Worm (Caenorhabditis elegans): ENCODE data around the gene R03H10.5.

R03H10.5 gene

ce11 chrII:4170508-4170907 is at the start of gene R03H10.5:
Gene R03H10.5 (minus strand): TSS chrII:4170608.
- TF ChIP-seq hlh-8 (tag; optimal IDR thresholded peaks at IDR 0.05) (no peak), unc-3 (GFP tag; conservative IDR thresholded peaks at IDR 0.05) (no peak), unc-3 (tag; optimal IDR thresholded peaks at IDR 0.05) (no peak), ceh-2 (tag; optimal IDR thresholded peaks at IDR 0.05) (no peak)

- TF ChIP-seq elt-2 (tag; optimal IDR thresholded peaks at IDR 0.05) (no peak), tbx-7 (tag; optimal IDR thresholded peaks at IDR 0.05) (no peak), hlh-13 (GFP tag; optimal IDR thresholded peaks at IDR 0.05) (no peak), sdc-2 (tag; optimal IDR thresholded peaks at IDR 0.05) (no peak), fkh-6 (tag; optimal IDR thresholded peaks at IDR 0.05) (no peak), che-1 (tag; optimal IDR thresholded peaks at IDR 0.05) (no peak), K02D7.2 (tag; optimal IDR thresholded peaks at IDR 0.05) (no peak), T23F11.4 (GFP tag; optimal IDR thresholded peaks at IDR 0.05) (no peak), unc-86 (tag; optimal IDR thresholded peaks at IDR 0.05) (no peak), sox-2 (GFP tag; IDR thresholded peaks at IDR 0.05) (no peak), unc-42 (tag; optimal IDR thresholded peaks at IDR 0.05) (no peak)
Measured at ce11 chrII:4219062-4219461, 48.7 kb upstream of the R03H10.5 start, which contains the start of gene F31D5.1. Gene F31D5.1 (plus strand): TSS chrII:4219362.

ce11 chrII:4215318-4215717 is 44.9 kb upstream of the R03H10.5 start, which contains the start of gene F31D5.2:
Gene F31D5.2 (plus strand): TSS chrII:4215618.
- TF ChIP-seq elt-4 (tag; optimal IDR thresholded peaks at IDR 0.05) (no peak), mec-3 (tag; optimal IDR thresholded peaks at IDR 0.05; ENCODE audit: borderline replicate concordance) (no peak), ztf-16 (tag; optimal IDR thresholded peaks at IDR 0.05) (no peak)

- no peak for TF ChIP-seq ceh-19 (GFP tag; optimal IDR thresholded peaks at IDR 0.05)
- no peak for TF ChIP-seq sox-4 (tag; optimal IDR thresholded peaks at IDR 0.05)
- TF ChIP-seq elt-2 (tag; optimal IDR thresholded peaks at IDR 0.05) = no peak
- TF ChIP-seq rnt-1 (tag; optimal IDR thresholded peaks at IDR 0.05) = no peak
- TF ChIP-seq fkh-10 (GFP tag; optimal IDR thresholded peaks at IDR 0.05) = no peak
- TF ChIP-seq ceh-2 (tag; optimal IDR thresholded peaks at IDR 0.05) = no peak
- no peak for TF ChIP-seq unc-55 (GFP tag; optimal IDR thresholded peaks at IDR 0.05)
- TF ChIP-seq nfya-1 (tag; optimal IDR thresholded peaks at IDR 0.05) = no peak
- TF ChIP-seq C38D4.7 (GFP tag; optimal IDR thresholded peaks at IDR 0.05) = no peak
- no peak for TF ChIP-seq dve-1 (tag; optimal IDR thresholded peaks at IDR 0.05)
- TF ChIP-seq Y22D7AL.16 (tag; optimal IDR thresholded peaks at IDR 0.05) = no peak
- no peak for TF ChIP-seq pha-2 (tag; optimal IDR thresholded peaks at IDR 0.05)
- no peak for TF ChIP-seq C08G9.2 (tag; optimal IDR thresholded peaks at IDR 0.05)
- no peak for TF ChIP-seq madf-2 (tag; optimal IDR thresholded peaks at IDR 0.05)
- TF ChIP-seq unc-3 (GFP tag; conservative IDR thresholded peaks at IDR 0.05) = no peak
- no peak for TF ChIP-seq unc-3 (tag; optimal IDR thresholded peaks at IDR 0.05)
- no peak for TF ChIP-seq npax-4 (tag; optimal IDR thresholded peaks at IDR 0.05)
Measured at ce11 chrII:4211113-4211512, 40.7 kb upstream of the R03H10.5 start, which contains the start of gene F31D5.7. Gene F31D5.7 (plus strand): TSS chrII:4211413.

- TF ChIP-seq nhr-11 (tag; optimal IDR thresholded peaks at IDR 0.05) = no peak
- no peak for TF ChIP-seq hlh-6 (tag; optimal IDR thresholded peaks at IDR 0.05)
- no peak for TF ChIP-seq ets-4 (tag; optimal IDR thresholded peaks at IDR 0.05)
- TF ChIP-seq pqm-1 (tag; optimal IDR thresholded peaks at IDR 0.05) = no peak
- TF ChIP-seq unc-3 (GFP tag; conservative IDR thresholded peaks at IDR 0.05) = no peak
- no peak for TF ChIP-seq unc-3 (tag; optimal IDR thresholded peaks at IDR 0.05)
- no peak for TF ChIP-seq che-1 (tag; optimal IDR thresholded peaks at IDR 0.05)
- no peak for TF ChIP-seq sdc-2 (tag; optimal IDR thresholded peaks at IDR 0.05)
- TF ChIP-seq ceh-34 (tag; optimal IDR thresholded peaks at IDR 0.05) = no peak
- no peak for TF ChIP-seq hlh-8 (tag; optimal IDR thresholded peaks at IDR 0.05)
- no peak for TF ChIP-seq elt-2 (tag; optimal IDR thresholded peaks at IDR 0.05)
- no peak for TF ChIP-seq ceh-18 (tag; optimal IDR thresholded peaks at IDR 0.05)
- TF ChIP-seq sox-2 (GFP tag; IDR thresholded peaks at IDR 0.05) = no peak
Measured at ce11 chrII:4209071-4209747, 38.8 kb upstream of the R03H10.5 start, which contains the start of gene F31D5.6. Gene F31D5.6 (plus strand): TSS chrII:4209697.

Measured in whole organism, late embryonic.